Fruit fly (Drosophila melanogaster) ovary, adult (tissue): Measurements from ENCODE around the gene Dh44.

ENCODE experiments used
- CG17801 ChIP-seq: fragments of 200-800 bp; optimal IDR thresholded peaks from 2 replicates; lab custom pipeline; 2019; ENCODE audit warnings: missing biosample characterization, mild to moderate bottlenecking, missing genetic modification characterization, moderate library complexity; ENCODE audit not compliant: partially characterized antibody

The Dh44 gene

DNA sequence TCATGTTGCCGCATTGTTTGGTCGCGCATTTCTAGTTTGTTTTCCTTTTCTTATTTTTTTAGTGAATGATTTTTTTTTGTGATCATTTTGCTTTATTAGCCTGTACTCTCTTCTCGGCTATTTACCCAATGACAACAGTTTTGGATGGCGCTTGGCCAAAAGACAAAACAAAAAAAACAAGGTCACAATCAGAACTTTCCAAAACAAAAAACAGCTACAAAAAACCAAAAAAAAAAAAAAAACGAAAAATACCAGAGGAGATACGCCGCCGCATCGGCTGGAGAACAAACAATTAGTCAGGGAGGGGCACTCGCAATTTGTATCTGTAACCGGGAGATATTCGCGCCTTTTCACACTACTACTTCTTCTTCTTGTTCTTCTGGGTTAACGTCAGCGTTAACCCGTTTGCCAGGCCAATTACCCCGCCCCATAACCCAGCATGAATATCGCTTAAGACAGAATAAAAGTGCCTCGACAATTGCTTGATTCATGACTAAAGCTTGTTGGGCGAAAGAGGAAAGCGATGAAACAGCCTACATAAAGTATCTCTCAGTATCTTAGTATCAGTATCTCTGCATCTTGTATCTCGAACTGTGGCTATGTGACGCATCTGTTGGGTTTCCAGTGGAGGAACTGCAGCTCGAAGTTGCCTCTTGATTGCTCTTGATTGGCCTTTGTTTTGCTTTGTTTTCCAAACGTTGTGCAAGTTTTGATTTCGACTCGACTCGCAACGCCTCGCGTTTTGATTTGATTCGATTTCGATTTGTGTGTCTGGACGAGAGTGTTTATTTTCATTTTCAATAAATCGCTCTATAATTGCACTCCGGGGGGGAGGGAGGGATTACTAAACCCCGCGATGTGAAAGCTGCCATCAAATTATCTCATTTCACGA lies 30.8 kb upstream of the Dh44 start:
- no peak for TF ChIP-seq CG17801 (GFP tag; lab: Kevin White, UChicago)

DNA sequence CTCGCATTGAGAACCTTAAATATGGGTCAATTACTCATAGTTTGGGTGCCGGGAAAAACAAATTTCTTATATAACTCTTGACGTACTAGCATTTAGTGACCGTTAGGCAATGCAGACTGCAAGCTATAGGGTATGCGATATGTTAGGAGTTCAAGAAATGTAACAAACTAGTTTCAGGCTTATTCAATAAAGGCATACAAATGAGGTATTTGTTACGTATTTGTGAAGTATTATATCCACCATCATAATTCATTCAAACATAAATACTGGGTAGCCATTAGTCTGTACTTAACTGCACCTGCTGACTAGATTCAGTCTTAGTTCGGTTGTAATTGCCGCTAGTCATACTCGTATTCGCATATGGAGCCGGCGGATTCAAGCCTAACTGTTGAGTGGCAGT lies 29.8 kb upstream of the Dh44 start:
- no peak for TF ChIP-seq CG17801 (GFP tag; lab: Kevin White, UChicago)

dm6 chr3R:9612217-9612616 lies 25.8 kb upstream of the Dh44 start:
- TF ChIP-seq CG17801 (GFP tag; lab: Kevin White, UChicago), result no peak

dm6 chr3R:9613124-9613523 lies 24.9 kb upstream of the Dh44 start:
- no peak for TF ChIP-seq CG17801 (GFP tag; lab: Kevin White, UChicago)

dm6 chr3R:9618331-9618730 lies 19.7 kb upstream of the Dh44 start:
- TF ChIP-seq CG17801 (GFP tag; lab: Kevin White, UChicago), result peak; percentile 85

dm6 chr3R:9620278-9620677 lies 17.7 kb upstream of the Dh44 start:
- no peak for TF ChIP-seq CG17801 (GFP tag; lab: Kevin White, UChicago)

dm6 chr3R:9625443-9625842 lies 12.5 kb upstream of the Dh44 start:
- no peak for TF ChIP-seq CG17801 (GFP tag; lab: Kevin White, UChicago)

- no peak for TF ChIP-seq CG17801 (GFP tag; lab: Kevin White, UChicago)
Measured at dm6 chr3R:9626266-9626665, 11.7 kb upstream of the Dh44 start.

dm6 chr3R:9626880-9627401 lies 11.0 kb upstream of the Dh44 start, which contains the start of the genes CG9427 and CG8319:
CG9427 (minus strand) TSS chr3R:9626930.
CG8319 (plus strand) TSS chr3R:9627321.
- peak; percentile 77 for TF ChIP-seq CG17801 (GFP tag; lab: Kevin White, UChicago)

DNA sequence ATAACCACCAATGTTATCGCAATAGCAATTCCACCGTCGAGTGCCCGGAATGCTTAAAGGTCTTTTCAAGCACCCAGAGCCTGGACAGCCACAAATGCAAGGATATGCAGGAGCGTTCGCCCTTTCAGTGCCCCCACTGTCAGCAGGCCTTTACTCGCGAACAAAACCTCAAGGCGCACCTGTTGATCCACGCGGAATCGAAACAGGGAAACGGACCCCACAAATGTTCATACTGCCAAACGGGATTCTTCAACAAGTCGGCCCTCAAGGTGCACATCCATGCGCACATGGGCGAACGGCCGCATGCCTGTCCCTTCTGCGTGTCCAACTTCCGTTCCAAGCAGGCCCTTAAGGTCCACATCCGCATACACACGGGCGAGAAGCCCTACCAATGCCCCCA lies 9.9 kb upstream of the Dh44 start:
- no peak for TF ChIP-seq CG17801 (GFP tag; lab: Kevin White, UChicago)

dm6 chr3R:9628607-9629006 lies 9.4 kb upstream of the Dh44 start:
- TF ChIP-seq CG17801 (GFP tag; lab: Kevin White, UChicago), result no peak

DNA sequence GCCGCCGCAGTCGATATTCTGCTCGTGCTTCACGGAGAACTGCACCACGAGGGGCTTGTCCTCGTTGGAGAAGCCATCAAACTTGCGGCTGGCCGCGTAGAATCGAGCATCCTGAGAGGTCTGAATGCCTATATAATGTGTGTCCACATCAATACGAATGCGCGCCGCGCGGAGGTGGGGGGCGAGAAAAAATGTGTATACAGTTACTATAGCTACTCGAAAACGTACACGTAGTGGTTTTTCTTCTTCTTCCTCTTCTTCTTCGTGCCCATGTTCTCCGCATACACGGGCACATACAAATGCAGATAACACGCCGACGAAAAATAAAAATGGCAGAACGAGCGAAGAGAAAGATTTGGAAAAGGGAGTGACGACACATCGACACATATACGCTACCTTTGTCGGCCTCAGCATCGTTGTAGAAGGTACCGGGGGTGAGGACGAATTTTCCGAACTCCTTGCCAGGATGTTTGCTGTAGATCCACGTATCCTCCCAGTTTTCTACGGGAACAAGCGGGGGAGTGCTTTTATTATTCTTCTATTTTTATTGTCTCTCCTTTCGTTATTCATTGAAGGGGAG lies 7.8 kb upstream of the Dh44 start:
- TF ChIP-seq CG17801 (GFP tag; lab: Kevin White, UChicago), result no peak

- peak; percentile 73 for TF ChIP-seq CG17801 (GFP tag; lab: Kevin White, UChicago)
Measured at dm6 chr3R:9630633-9631095, 7.3 kb upstream of the Dh44 start, which contains the start of gene Calr. Calr (minus strand) TSS chr3R:9630851.

DNA sequence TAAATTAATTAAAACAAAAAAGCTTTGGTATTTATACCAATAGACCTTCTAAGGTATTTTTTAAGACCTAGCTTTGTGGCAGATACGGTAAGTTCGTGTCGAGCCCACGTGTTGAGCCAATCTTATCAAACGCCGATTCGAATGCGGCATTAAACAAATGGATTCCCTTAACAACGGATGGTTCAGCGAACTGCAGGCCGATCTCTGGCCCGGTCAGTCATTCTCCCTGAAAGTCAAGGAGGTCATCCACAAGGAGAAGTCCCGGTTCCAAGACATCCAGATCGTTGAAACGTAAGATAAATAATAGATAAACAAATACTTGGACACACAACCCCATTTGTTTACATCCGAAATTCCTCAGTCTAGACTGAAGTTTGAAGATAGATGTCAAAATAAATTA lies 6.4 kb upstream of the Dh44 start, which contains the start of gene SpdS:
Gene SpdS, plus strand, starts transcription at position 78 of the 400 bp plus-strand sequence.
- no peak for TF ChIP-seq CG17801 (GFP tag; lab: Kevin White, UChicago)
